Fruit fly (Drosophila melanogaster) whole organism, embryonic: ENCODE results near the gene CG14309.

Experiments
- Bdp1 ChIP-seq: fragments of 200-800 bp; sonication (Bioruptor generic); optimal IDR thresholded peaks from 3 replicates; lab custom pipeline; 2016; ENCODE audit warnings: missing biosample characterization, missing genetic modification characterization
- CG10543 ChIP-seq: fragments of 200-800 bp; sonication (Bioruptor generic); optimal IDR thresholded peaks from 3 replicates; lab custom pipeline; 2017; ENCODE audit warnings: missing biosample characterization, mild to moderate bottlenecking, missing genetic modification characterization, moderate library complexity
- CG11456 ChIP-seq: fragments of 200-800 bp; sonication (Bioruptor generic); IDR thresholded peaks from 3 replicates; pipeline ENCODE4 v1.3.6; 2022; ENCODE audit warnings: missing biosample characterization, missing genetic modification characterization
- CG12155 ChIP-seq: fragments of 200-800 bp; sonication (Bioruptor generic); optimal IDR thresholded peaks from 3 replicates; lab custom pipeline; 2016; ENCODE audit warnings: missing biosample characterization, missing genetic modification characterization
- CG12942 ChIP-seq: fragments of 200-800 bp; sonication (Bioruptor generic); optimal IDR thresholded peaks from 3 replicates; lab custom pipeline; 2016; ENCODE audit warnings: missing biosample characterization, missing genetic modification characterization
- CG13287 ChIP-seq: fragments of 200-800 bp; sonication (Bioruptor generic); IDR thresholded peaks from 2 replicates; pipeline ENCODE4 v1.3.6; 2022; ENCODE audit warnings: missing biosample characterization, missing genetic modification characterization; ENCODE audit not compliant: partially characterized antibody
- CG13624 ChIP-seq: fragments of 200-800 bp; sonication (Bioruptor generic); optimal IDR thresholded peaks from 2 replicates; lab custom pipeline; 2016; ENCODE audit warnings: missing biosample characterization, missing genetic modification characterization
- CG15514 ChIP-seq: fragments of 200-800 bp; sonication (Bioruptor generic); optimal IDR thresholded peaks from 3 replicates; lab custom pipeline; 2017; ENCODE audit warnings: missing biosample characterization, missing genetic modification characterization, mild to moderate bottlenecking, moderate library complexity, missing genetic modification reagents
- CG17385 ChIP-seq: fragments of 200-800 bp; sonication (Bioruptor generic); optimal IDR thresholded peaks from 3 replicates; lab custom pipeline; 2018; ENCODE audit warnings: missing biosample characterization, mild to moderate bottlenecking, missing genetic modification characterization
- CG1832 ChIP-seq: fragments of 200-800 bp; sonication (Bioruptor generic); optimal IDR thresholded peaks from 2 replicates; lab custom pipeline; 2017; ENCODE audit warnings: missing biosample characterization, mild to moderate bottlenecking, missing genetic modification characterization, inconsistent platforms
- CG2116 ChIP-seq: fragments of 200-800 bp; sonication (Bioruptor generic); optimal IDR thresholded peaks from 3 replicates; lab custom pipeline; 2018; ENCODE audit warnings: missing biosample characterization, mild to moderate bottlenecking, missing genetic modification characterization
- CG3163 ChIP-seq: fragments of 200-800 bp; sonication (Bioruptor generic); optimal IDR thresholded peaks from 3 replicates; lab custom pipeline; 2016; ENCODE audit warnings: missing biosample characterization, missing genetic modification characterization
- CG32532 ChIP-seq: fragments of 200-800 bp; sonication (Bioruptor generic); IDR thresholded peaks from 2 replicates; pipeline ENCODE4 v1.3.6; 2022; ENCODE audit warnings: missing biosample characterization, missing genetic modification characterization
- CG3281 ChIP-seq: fragments of 200-800 bp; sonication (Bioruptor generic); optimal IDR thresholded peaks from 3 replicates; lab custom pipeline; 2017; ENCODE audit warnings: missing biosample characterization, mild to moderate bottlenecking, missing genetic modification characterization
- CG34422 ChIP-seq: fragments of 200-800 bp; sonication (Bioruptor generic); IDR thresholded peaks from 3 replicates; pipeline ENCODE4 v1.3.6; 2022; ENCODE audit warnings: missing biosample characterization, missing genetic modification characterization
- CG3726 ChIP-seq: fragments of 200-800 bp; sonication (Bioruptor generic); IDR thresholded peaks from 3 replicates; pipeline ENCODE4, ENCODE4 v1.3.6; 2022; ENCODE audit warnings: missing biosample characterization, missing genetic modification characterization
- CG7271 ChIP-seq: fragments of 200-800 bp; sonication (Bioruptor generic); optimal IDR thresholded peaks from 2 replicates; lab custom pipeline; 2018; ENCODE audit warnings: missing biosample characterization, mild to moderate bottlenecking, missing genetic modification characterization, moderate library complexity
- CG9817 ChIP-seq: fragments of 200-800 bp; sonication (Bioruptor generic); optimal IDR thresholded peaks from 2 replicates; lab custom pipeline; 2018; ENCODE audit warnings: missing biosample characterization, mild to moderate bottlenecking, missing genetic modification characterization, moderate library complexity
- Dfd ChIP-seq, 2 experiments: fragments of >200 bp; optimal IDR thresholded peaks; 2 replicates each; lab custom pipeline; 2017; ENCODE audit warnings: missing biosample characterization in 2 of 2, missing genetic modification characterization in 2 of 2
- Drgx ChIP-seq: fragments of 200-800 bp; sonication (Bioruptor generic); IDR thresholded peaks from 2 replicates; pipeline ENCODE4 v1.3.6; 2022; ENCODE audit warnings: missing biosample characterization, missing genetic modification characterization
- HLH4C ChIP-seq: fragments of 200-800 bp; sonication (Bioruptor generic); IDR thresholded peaks from 3 replicates; pipeline ENCODE4 v1.3.6; 2022; ENCODE audit warnings: missing biosample characterization, missing genetic modification characterization; ENCODE audit not compliant: partially characterized antibody
- MTF-1 ChIP-seq: fragments of 200-800 bp; sonication (Bioruptor generic); optimal IDR thresholded peaks from 2 replicates; lab custom pipeline; 2018; ENCODE audit warnings: missing biosample characterization, mild to moderate bottlenecking, missing genetic modification characterization, borderline replicate concordance
- Max ChIP-seq: fragments of 200-800 bp; sonication (Bioruptor generic); optimal IDR thresholded peaks from 2 replicates; lab custom pipeline; 2016; ENCODE audit warnings: missing biosample characterization, mild to moderate bottlenecking, missing genetic modification characterization
- Mrtf ChIP-seq: fragments of 200-800 bp; sonication (Bioruptor generic); IDR thresholded peaks from 3 replicates; pipeline ENCODE4 v1.3.6; 2022; ENCODE audit warnings: missing biosample characterization, missing genetic modification characterization
- NC2α ChIP-seq: fragments of 200-800 bp; sonication (Bioruptor generic); optimal IDR thresholded peaks from 2 replicates; lab custom pipeline; 2016; ENCODE audit warnings: missing biosample characterization, missing genetic modification characterization
- Nf-YC ChIP-seq: fragments of 200-800 bp; optimal IDR thresholded peaks from 3 replicates; lab custom pipeline; 2019; ENCODE audit warnings: missing biosample characterization, mild to moderate bottlenecking, missing genetic modification characterization, moderate library complexity
- Pdp1 ChIP-seq, 2 experiments: fragments of 200-800 bp; sonication (Bioruptor generic); optimal IDR thresholded peaks; 3 replicates each; lab custom pipeline; 2016; ENCODE audit warnings: missing biosample characterization in 2 of 2, missing genetic modification characterization in 2 of 2, mild to moderate bottlenecking in 1 of 2, moderate library complexity in 1 of 2
- Side ChIP-seq: fragments of 200-800 bp; sonication (Bioruptor generic); optimal IDR thresholded peaks from 2 replicates; lab custom pipeline; 2016; ENCODE audit warnings: missing biosample characterization, missing genetic modification characterization
- Stat92E ChIP-seq, 3 experiments: fragments of >200 bp in 2 of 3; fragments of 200-800 bp in 1 of 3; sonication (Bioruptor generic) in 1 of 3; optimal IDR thresholded peaks; 2 replicates each; lab custom pipeline; 2017 to 2019; ENCODE audit warnings: missing biosample characterization in 3 of 3, missing genetic modification characterization in 3 of 3, mild to moderate bottlenecking in 1 of 3, moderate library complexity in 1 of 3
- al ChIP-seq: fragments of 200-800 bp; sonication (Bioruptor generic); IDR thresholded peaks from 2 replicates; pipeline ENCODE4 v1.3.6; 2022; ENCODE audit warnings: missing biosample characterization, missing genetic modification characterization
- ap ChIP-seq: fragments of 200-800 bp; sonication (Bioruptor generic); IDR thresholded peaks from 2 replicates; pipeline ENCODE4 v1.3.6; 2022; ENCODE audit warnings: missing biosample characterization, missing genetic modification characterization
- chn ChIP-seq: fragments of 200-800 bp; sonication (Bioruptor generic); optimal IDR thresholded peaks from 2 replicates; lab custom pipeline; 2016; ENCODE audit warnings: missing biosample characterization, missing genetic modification characterization
- croc ChIP-seq: fragments of 200-800 bp; sonication (Bioruptor generic); conservative IDR thresholded peaks from 3 replicates; pipeline ENCODE4 v1.3.6; 2022; ENCODE audit warnings: missing biosample characterization, missing genetic modification characterization
- cwo ChIP-seq: fragments of 200-800 bp; sonication (Bioruptor generic); optimal IDR thresholded peaks from 3 replicates; lab custom pipeline; 2017; ENCODE audit warnings: missing biosample characterization, missing genetic modification characterization, mild to moderate bottlenecking, moderate library complexity, missing genetic modification reagents
- dan ChIP-seq: fragments of 200-800 bp; sonication (Bioruptor generic); IDR thresholded peaks from 2 replicates; pipeline ENCODE4 v1.3.6; 2022; ENCODE audit warnings: missing biosample characterization, missing genetic modification characterization
- gsb ChIP-seq: fragments of 200-800 bp; sonication (Bioruptor generic); IDR thresholded peaks from 2 replicates; pipeline ENCODE4 v1.3.6; 2022; ENCODE audit warnings: missing biosample characterization, missing genetic modification characterization
- gsb-n ChIP-seq: fragments of 200-800 bp; sonication (Bioruptor generic); optimal IDR thresholded peaks from 3 replicates; lab custom pipeline; 2018; ENCODE audit warnings: missing biosample characterization, mild to moderate bottlenecking, missing genetic modification characterization
- hkb ChIP-seq, 2 experiments: fragments of 200-800 bp in 1 of 2; fragments of >200 bp in 1 of 2; sonication (Bioruptor generic) in 1 of 2; IDR thresholded peaks in 1 of 2; optimal IDR thresholded peaks in 1 of 2; 2 replicates each; pipeline versions ENCODE4 v1.3.6 to Lab custom; 2017 to 2022; ENCODE audit warnings: missing biosample characterization in 1 of 2, missing genetic modification characterization in 1 of 2
- hth ChIP-seq: fragments of >200 bp; optimal IDR thresholded peaks from 2 replicates; lab custom pipeline; 2017; ENCODE audit warnings: inconsistent platforms
- kah ChIP-seq: fragments of 200-800 bp; sonication (Bioruptor generic); optimal IDR thresholded peaks from 2 replicates; lab custom pipeline; 2018; ENCODE audit warnings: missing biosample characterization, mild to moderate bottlenecking, missing genetic modification characterization
- lilli ChIP-seq: fragments of 200-800 bp; sonication (Bioruptor generic); optimal IDR thresholded peaks from 3 replicates; lab custom pipeline; 2016; ENCODE audit warnings: missing biosample characterization, missing genetic modification characterization
- lola ChIP-seq, 3 experiments: fragments of >200 bp in 2 of 3; fragments of 200-800 bp in 1 of 3; sonication (Bioruptor generic) in 1 of 3; optimal IDR thresholded peaks; 2 replicates each; lab custom pipeline; 2017 to 2019; ENCODE audit warnings: missing biosample characterization in 3 of 3, missing genetic modification characterization in 3 of 3, mild to moderate bottlenecking in 1 of 3, moderate library complexity in 1 of 3
- pho ChIP-seq: fragments of 200-800 bp; sonication (Bioruptor generic); optimal IDR thresholded peaks from 2 replicates; lab custom pipeline; 2016; ENCODE audit warnings: missing biosample characterization, missing genetic modification characterization
- sens ChIP-seq: fragments of 200-800 bp; sonication (Bioruptor generic); peaks from one replicate; lab custom pipeline; 2016; ENCODE audit warnings: missing biosample characterization, missing genetic modification characterization
- ttk ChIP-seq: fragments of 200-800 bp; sonication (Bioruptor generic); IDR thresholded peaks from 2 replicates; pipeline ENCODE4 v2.1.2; 2022; ENCODE audit warnings: missing biosample characterization, missing genetic modification characterization
- tx ChIP-seq: fragments of 200-800 bp; sonication (Bioruptor generic); optimal IDR thresholded peaks from 2 replicates; lab custom pipeline; 2016; ENCODE audit warnings: missing biosample characterization, missing genetic modification characterization
- vfl ChIP-seq: fragments of 200-800 bp; sonication (Bioruptor generic); optimal IDR thresholded peaks from 2 replicates; lab custom pipeline; 2016; ENCODE audit warnings: missing biosample characterization, missing genetic modification characterization
- vvl ChIP-seq: fragments of 200-800 bp; sonication (Bioruptor generic); IDR thresholded peaks from 2 replicates; pipeline ENCODE4 v1.3.6; 2022; ENCODE audit warnings: missing biosample characterization, missing genetic modification characterization
- zen2 ChIP-seq: fragments of 200-800 bp; sonication (Bioruptor generic); IDR thresholded peaks from 3 replicates; pipeline ENCODE4 v1.3.6; 2022; ENCODE audit warnings: missing biosample characterization, missing genetic modification characterization; ENCODE audit not compliant: partially characterized antibody

The CG14309 gene

DNA sequence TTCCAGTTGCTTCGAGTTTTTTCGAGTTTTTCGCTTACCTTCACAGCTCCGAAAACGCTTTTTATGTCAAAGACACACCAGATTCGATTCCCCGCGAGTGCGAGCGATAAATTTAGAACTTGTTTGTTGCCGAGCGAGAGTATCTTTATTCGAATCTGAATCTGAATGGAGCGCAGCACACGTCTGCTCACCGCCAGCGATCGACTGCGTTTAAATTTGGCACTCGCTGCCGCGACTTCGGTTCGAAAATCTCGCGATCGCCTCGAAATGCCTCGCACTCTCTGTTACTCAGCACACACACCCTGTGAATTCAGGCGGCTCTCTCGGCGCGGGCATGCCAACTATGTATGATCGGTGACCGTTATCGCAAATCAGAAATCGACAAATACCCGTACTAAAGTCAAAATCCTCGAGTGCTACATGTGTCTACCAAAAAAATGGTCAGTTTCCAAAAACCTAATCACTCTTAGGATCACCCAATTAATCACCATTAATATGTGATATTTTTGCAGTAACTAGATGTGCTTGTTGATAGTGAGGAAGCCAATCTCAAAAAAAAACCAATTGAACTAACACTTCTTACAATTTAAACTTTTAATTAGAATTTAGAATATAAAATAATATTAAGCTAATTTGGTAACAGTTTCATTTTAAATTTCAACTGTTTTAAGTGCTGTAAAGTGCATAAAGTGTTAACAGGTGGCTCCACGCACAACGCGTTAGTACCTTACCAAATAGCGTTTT is 14.3 kb upstream of the CG14309 start, which contains the start of gene Vha100-2 (continued):
- no peak for TF ChIP-seq CG13624 (GFP tag; lab: Kevin White, UChicago)
- peak; percentile 67 for TF ChIP-seq Drgx (GFP tag; lab: Robert Waterston, UW)
- TF ChIP-seq CG10543 (GFP tag; lab: Kevin White, UChicago), result peak; percentile 86
- TF ChIP-seq sens (GFP tag; lab: Kevin White, UChicago), result peak; percentile 74
- peak; percentile 20 for TF ChIP-seq CG2116 (GFP tag; lab: Kevin White, UChicago)
- TF ChIP-seq ttk (GFP tag; lab: Robert Waterston, UW), result no peak
- TF ChIP-seq CG3726 (GFP tag; lab: Robert Waterston, UW), result no peak
- no peak for TF ChIP-seq HLH4C
- TF ChIP-seq Max (GFP tag; lab: Kevin White, UChicago), result peak; percentile 57
- TF ChIP-seq CG3281 (GFP tag; lab: Kevin White, UChicago), result peak; percentile 26
- peak; percentile 32 for TF ChIP-seq CG15514 (GFP tag; lab: Kevin White, UChicago)
- peak; percentile 50 for TF ChIP-seq Nf-YC
- no peak for TF ChIP-seq gsb-n (tag; lab: Kevin White, UChicago)
- TF ChIP-seq ap (GFP tag; lab: Robert Waterston, UW), result 0 out of 2 replicates have a peak, but pooled peaks have one; percentile 33
- TF ChIP-seq CG34422 (GFP tag; lab: Robert Waterston, UW), result peak; percentile 42; the same call in 2 of the 3 replicates
- TF ChIP-seq NC2α (GFP tag; lab: Kevin White, UChicago), result no peak
- no peak for TF ChIP-seq CG9817 (tag; lab: Kevin White, UChicago)
- TF ChIP-seq tx (GFP tag; lab: Kevin White, UChicago), result no peak
- TF ChIP-seq CG1832 (GFP tag; lab: Kevin White, UChicago), result no peak
- TF ChIP-seq Stat92E (GFP tag; optimal IDR thresholded peaks at IDR 0.05; lab: Kevin White, UChicago), result peak in 1 of 3 experiments; percentile 16
- TF ChIP-seq hth (lab: Kevin White, UChicago), result no peak
- TF ChIP-seq Dfd (GFP tag; optimal IDR thresholded peaks at IDR 0.05; lab: Kevin White, UChicago), result no peak
- TF ChIP-seq Pdp1 (GFP tag; optimal IDR thresholded peaks at IDR 0.05; lab: Kevin White, UChicago), result no peak
- TF ChIP-seq CG17385 (GFP tag; lab: Kevin White, UChicago), result peak; percentile 20
- TF ChIP-seq CG11456, result peak; percentile 69; the same call in 2 of the 3 replicates
- TF ChIP-seq Side (GFP tag; lab: Kevin White, UChicago), result peak; percentile 13
- TF ChIP-seq CG12942 (GFP tag; lab: Kevin White, UChicago), result no peak
- TF ChIP-seq Bdp1 (GFP tag; lab: Kevin White, UChicago), result no peak
- no peak for TF ChIP-seq dan (GFP tag; lab: Robert Waterston, UW)
- TF ChIP-seq CG3163, result no peak
- TF ChIP-seq vvl (GFP tag; lab: Robert Waterston, UW), result peak; percentile 28
- peak; percentile 24 for TF ChIP-seq chn (GFP tag; lab: Kevin White, UChicago)
- no peak for TF ChIP-seq Mrtf (GFP tag; lab: Robert Waterston, UW)
- TF ChIP-seq CG12155 (GFP tag; lab: Kevin White, UChicago), result peak; percentile 94
- TF ChIP-seq gsb (GFP tag; lab: Robert Waterston, UW), result 0 out of 2 replicates have a peak, but pooled peaks have one; percentile 36
- no peak for TF ChIP-seq pho (GFP tag; lab: Kevin White, UChicago)
- peak; percentile 75 for TF ChIP-seq cwo (GFP tag; lab: Kevin White, UChicago)
- TF ChIP-seq kah (GFP tag; lab: Kevin White, UChicago), result peak; percentile 100
- TF ChIP-seq MTF-1 (GFP tag; lab: Kevin White, UChicago), result peak; percentile 27
- no peak for TF ChIP-seq hkb (optimal IDR thresholded peaks at IDR 0.05; lab: Kevin White, UChicago)
- peak; percentile 53 for TF ChIP-seq hkb (GFP tag; IDR thresholded peaks at IDR 0.05; lab: Robert Waterston, UW)
- TF ChIP-seq lilli (GFP tag; lab: Kevin White, UChicago), result no peak
- peak; percentile 7; the same call in 1 of the 2 replicates for TF ChIP-seq CG13287 (GFP tag; lab: Robert Waterston, UW)
- TF ChIP-seq vfl (GFP tag; lab: Kevin White, UChicago), result peak; percentile 17
- no peak for TF ChIP-seq CG7271
- no peak for TF ChIP-seq zen2 (GFP tag; lab: Robert Waterston, UW)
- no peak for TF ChIP-seq croc (GFP tag; lab: Robert Waterston, UW)
- TF ChIP-seq al (GFP tag; lab: Robert Waterston, UW), result peak; percentile 60
- TF ChIP-seq lola (GFP tag; optimal IDR thresholded peaks at IDR 0.05; lab: Kevin White, UChicago), result no peak
- peak; percentile 80 for TF ChIP-seq CG32532 (GFP tag; lab: Robert Waterston, UW)
